Worm (Caenorhabditis elegans) whole organism, L4 larva: Measurements from ENCODE around the gene nlp-47.

Source experiments
- D1046.2 ChIP-seq: fragments of 200-800 bp; sonication (Bioruptor generic); IDR thresholded peaks from 2 replicates; pipeline ENCODE4 v1.3.6; 2022; ENCODE audit warnings: missing genetic modification characterization, missing compliant biosample characterization
- F37D6.2 ChIP-seq: sonication (generic microtip); optimal IDR thresholded peaks from 2 replicates; lab custom pipeline; 2016; ENCODE audit warnings: mild to moderate bottlenecking, missing genetic modification characterization, missing compliant biosample characterization
- T26A8.4 ChIP-seq: fragments of 200-800 bp; sonication (Bioruptor generic); IDR thresholded peaks from 2 replicates; pipeline ENCODE4 v1.3.6; 2022; ENCODE audit warnings: missing genetic modification characterization, missing compliant biosample characterization
- Y105C5A.15 ChIP-seq: fragments of 200-800 bp; sonication (Bioruptor generic); IDR thresholded peaks from 2 replicates; pipeline ENCODE4 v1.3.6; 2022; ENCODE audit warnings: missing genetic modification characterization, missing compliant biosample characterization
- Y5F2A.4 ChIP-seq: fragments of 200-800 bp; sonication (Bioruptor generic); optimal IDR thresholded peaks from 2 replicates; lab custom pipeline; 2018; ENCODE audit warnings: mild to moderate bottlenecking, missing genetic modification characterization, missing compliant biosample characterization
- Y75B8A.6 ChIP-seq: fragments of 200-800 bp; sonication (Bioruptor generic); IDR thresholded peaks from 2 replicates; pipeline ENCODE4 v1.3.6; 2022; ENCODE audit warnings: missing genetic modification reagents, missing genetic modification characterization, missing compliant biosample characterization
- ZK546.5 ChIP-seq, 2 experiments: sonication (generic microtip); optimal IDR thresholded peaks; 2 replicates each; lab custom pipeline; 2017; ENCODE audit warnings: missing biosample characterization in 2 of 2, missing genetic modification characterization in 2 of 2
- aha-1 ChIP-seq: fragments of 150-350 bp; peaks from one replicate; lab custom pipeline; 2014; ENCODE audit warnings: missing biosample characterization, missing genetic modification characterization
- ama-1 ChIP-seq: fragments of 150-350 bp; optimal IDR thresholded peaks from 2 replicates; lab custom pipeline; 2014; ENCODE audit warnings: inconsistent platforms, mixed read lengths
- attf-4 ChIP-seq: sonication (generic microtip); optimal IDR thresholded peaks from 3 replicates; lab custom pipeline; 2017; ENCODE audit warnings: missing biosample characterization, missing genetic modification characterization
- ceh-20 ChIP-seq: fragments of 200-800 bp; sonication (Bioruptor generic); IDR thresholded peaks from 2 replicates; pipeline ENCODE4 v1.3.6; 2022; ENCODE audit warnings: missing genetic modification reagents, missing genetic modification characterization, missing compliant biosample characterization
- ceh-28 ChIP-seq: fragments of 150-350 bp; optimal IDR thresholded peaks from 2 replicates; lab custom pipeline; 2014; ENCODE audit warnings: missing biosample characterization, missing genetic modification reagents, missing genetic modification characterization
- ceh-82 ChIP-seq: sonication (generic microtip); optimal IDR thresholded peaks from 2 replicates; lab custom pipeline; 2017; ENCODE audit warnings: missing biosample characterization, missing genetic modification characterization
- daf-16 ChIP-seq, 3 experiments: sonication (generic microtip); optimal IDR thresholded peaks; 2 replicates each; lab custom pipeline; 2016 to 2017; ENCODE audit warnings: missing genetic modification characterization in 3 of 3, missing genetic modification reagents in 3 of 3, mild to moderate bottlenecking in 2 of 3, missing compliant biosample characterization in 2 of 3, missing biosample characterization in 1 of 3, moderate library complexity in 1 of 3
- dpl-1 ChIP-seq: fragments of 150-350 bp; optimal IDR thresholded peaks from 2 replicates; lab custom pipeline; 2014; ENCODE audit warnings: missing biosample characterization, missing genetic modification reagents, missing genetic modification characterization
- duxl-1 ChIP-seq: sonication (generic microtip); optimal IDR thresholded peaks from 2 replicates; lab custom pipeline; 2016; ENCODE audit warnings: mild to moderate bottlenecking, missing genetic modification characterization, moderate library complexity, missing compliant biosample characterization; ENCODE audit not compliant: poor library complexity
- dve-1 ChIP-seq: sonication (generic microtip); optimal IDR thresholded peaks from 2 replicates; lab custom pipeline; 2017; ENCODE audit warnings: antibody characterized with exemption, mild to moderate bottlenecking, missing genetic modification characterization, missing compliant biosample characterization; ENCODE audit not compliant: insufficient read depth
- gei-8 ChIP-seq: fragments of 200-800 bp; sonication (Bioruptor generic); optimal IDR thresholded peaks from 2 replicates; lab custom pipeline; 2018; ENCODE audit warnings: mild to moderate bottlenecking, missing genetic modification characterization, missing compliant biosample characterization
- hlh-30 ChIP-seq: sonication (generic microtip); optimal IDR thresholded peaks from 2 replicates; lab custom pipeline; 2017; ENCODE audit warnings: antibody characterized with exemption, mild to moderate bottlenecking, missing genetic modification characterization, missing compliant biosample characterization; ENCODE audit not compliant: insufficient read depth
- hmg-1.1 ChIP-seq: fragments of 200-800 bp; sonication (Bioruptor generic); IDR thresholded peaks from 2 replicates; pipeline ENCODE4 v1.3.6; 2022; ENCODE audit warnings: missing genetic modification reagents, missing genetic modification characterization, missing compliant biosample characterization
- lin-15B ChIP-seq: fragments of 150-350 bp; sonication (generic microtip); optimal IDR thresholded peaks from 3 replicates; lab custom pipeline; 2014; ENCODE audit warnings: missing biosample characterization, missing genetic modification characterization
- lin-29 ChIP-seq: fragments of 200-800 bp; sonication (Bioruptor generic); IDR thresholded peaks from 2 replicates; pipeline ENCODE4 v1.3.6; 2022; ENCODE audit warnings: missing genetic modification reagents, missing genetic modification characterization, missing compliant biosample characterization
- lin-39 ChIP-seq: fragments of 150-350 bp; optimal IDR thresholded peaks from 2 replicates; lab custom pipeline; 2014; ENCODE audit warnings: missing biosample characterization, missing genetic modification reagents, missing genetic modification characterization
- lsy-2 ChIP-seq, 2 experiments: fragments of 150-350 bp in 1 of 2; sonication (generic microtip) in 1 of 2; optimal IDR thresholded peaks; 2 replicates each; lab custom pipeline; 2014 to 2017; ENCODE audit warnings: missing biosample characterization in 2 of 2, missing genetic modification characterization in 2 of 2
- madf-5 ChIP-seq, 2 experiments: fragments of 200-800 bp; sonication (Bioruptor generic); IDR thresholded peaks; 2 replicates each; pipeline ENCODE4 v1.3.6; 2022; ENCODE audit warnings: missing compliant biosample characterization in 2 of 2, missing genetic modification characterization in 2 of 2
- mdl-1 ChIP-seq, 2 experiments: fragments of 150-350 bp in 1 of 2; sonication (generic microtip) in 1 of 2; optimal IDR thresholded peaks; 2 replicates each; lab custom pipeline; 2014 to 2017; ENCODE audit warnings: missing biosample characterization in 2 of 2, missing genetic modification characterization in 2 of 2
- mep-1 ChIP-seq: fragments of 150-350 bp; sonication (generic microtip); optimal IDR thresholded peaks from 3 replicates; lab custom pipeline; 2014; ENCODE audit warnings: missing biosample characterization, missing genetic modification characterization
- mes-2 ChIP-seq: sonication (generic microtip); optimal IDR thresholded peaks from 2 replicates; lab custom pipeline; 2016; ENCODE audit warnings: missing genotype, mild to moderate bottlenecking, missing genetic modification characterization, missing compliant biosample characterization; ENCODE audit not compliant: poor library complexity, severe bottlenecking
- mxl-3 ChIP-seq: fragments of 200-800 bp; sonication (Bioruptor generic); optimal IDR thresholded peaks from 2 replicates; lab custom pipeline; 2018; ENCODE audit warnings: mild to moderate bottlenecking, missing genetic modification characterization, missing compliant biosample characterization
- nhr-10 ChIP-seq: fragments of 150-350 bp; optimal IDR thresholded peaks from 2 replicates; lab custom pipeline; 2014; ENCODE audit warnings: missing biosample characterization, missing genetic modification characterization
- nhr-102 ChIP-seq: sonication (generic microtip); optimal IDR thresholded peaks from 2 replicates; lab custom pipeline; 2016; ENCODE audit warnings: mild to moderate bottlenecking, missing genetic modification characterization, moderate library complexity, missing compliant biosample characterization
- nhr-11 ChIP-seq: fragments of 150-350 bp; optimal IDR thresholded peaks from 2 replicates; lab custom pipeline; 2014; ENCODE audit warnings: missing biosample characterization, missing genetic modification characterization
- nhr-111 ChIP-seq: fragments of 200-800 bp; sonication (Bioruptor generic); optimal IDR thresholded peaks from 2 replicates; lab custom pipeline; 2018; ENCODE audit warnings: mild to moderate bottlenecking, missing genetic modification characterization, missing compliant biosample characterization
- nhr-237 ChIP-seq: sonication (generic microtip); optimal IDR thresholded peaks from 2 replicates; lab custom pipeline; 2017; ENCODE audit warnings: missing biosample characterization, missing genetic modification characterization
- nhr-28 ChIP-seq: fragments of 150-350 bp; optimal IDR thresholded peaks from 2 replicates; lab custom pipeline; 2014; ENCODE audit warnings: missing biosample characterization, missing genetic modification characterization
- nhr-41 ChIP-seq: fragments of 200-800 bp; sonication (Bioruptor generic); IDR thresholded peaks from 2 replicates; pipeline ENCODE4 v1.3.6; 2022; ENCODE audit warnings: missing genetic modification reagents, missing genetic modification characterization, missing compliant biosample characterization
- nhr-48 ChIP-seq: sonication (generic microtip); optimal IDR thresholded peaks from 2 replicates; lab custom pipeline; 2016; ENCODE audit warnings: mild to moderate bottlenecking, missing genetic modification characterization, missing compliant biosample characterization
- nhr-6 ChIP-seq: fragments of 150-350 bp; optimal IDR thresholded peaks from 2 replicates; lab custom pipeline; 2014; ENCODE audit warnings: missing biosample characterization, missing genetic modification characterization
- nhr-76 ChIP-seq: fragments of 150-350 bp; optimal IDR thresholded peaks from 2 replicates; lab custom pipeline; 2014; ENCODE audit warnings: missing biosample characterization, missing genetic modification characterization
- php-3 ChIP-seq: fragments of 200-800 bp; sonication (Bioruptor generic); IDR thresholded peaks from 2 replicates; pipeline ENCODE4 v1.3.6; 2022; ENCODE audit warnings: missing genetic modification reagents, missing genetic modification characterization, missing compliant biosample characterization
- pqm-1 ChIP-seq: sonication (generic microtip); optimal IDR thresholded peaks from 2 replicates; lab custom pipeline; 2017; ENCODE audit warnings: missing biosample characterization, missing genetic modification characterization
- rbr-2 ChIP-seq: sonication (generic microtip); optimal IDR thresholded peaks from 2 replicates; lab custom pipeline; 2016; ENCODE audit warnings: missing genotype, missing genetic modification characterization, missing compliant biosample characterization
- snpc-1.2 ChIP-seq: fragments of 200-800 bp; sonication (Bioruptor generic); IDR thresholded peaks from 2 replicates; pipeline ENCODE4 v1.3.6; 2022; ENCODE audit warnings: missing genetic modification reagents, missing genetic modification characterization, missing compliant biosample characterization
- snpc-4 ChIP-seq: fragments of 150-350 bp; optimal IDR thresholded peaks from 2 replicates; lab custom pipeline; 2014; ENCODE audit warnings: missing biosample characterization, missing genetic modification characterization
- tag-97 ChIP-seq: fragments of 200-800 bp; sonication (Bioruptor generic); IDR thresholded peaks from 2 replicates; pipeline ENCODE4 v1.3.6; 2022; ENCODE audit warnings: missing genetic modification characterization, missing compliant biosample characterization
- unc-62 ChIP-seq, 3 experiments: fragments of 150-350 bp in 1 of 3; sonication (generic microtip); optimal IDR thresholded peaks in 2 of 3; peaks in 1 of 3; 1 replicate in 1 of 3; 2 replicates in 2 of 3; lab custom pipeline; 2014 to 2017; ENCODE audit warnings: missing biosample characterization in 3 of 3, missing genetic modification characterization in 3 of 3, missing genetic modification reagents in 3 of 3, missing genotype in 1 of 3
- vab-7 ChIP-seq: fragments of 200-800 bp; sonication (Bioruptor generic); IDR thresholded peaks from 2 replicates; pipeline ENCODE4 v1.3.6; 2022; ENCODE audit warnings: missing genetic modification reagents, missing genetic modification characterization, missing compliant biosample characterization
- zag-1 ChIP-seq: fragments of 150-350 bp; optimal IDR thresholded peaks from 2 replicates; lab custom pipeline; 2014; ENCODE audit warnings: missing biosample characterization, missing genetic modification characterization
- zip-11 ChIP-seq: fragments of 200-800 bp; sonication (Bioruptor generic); IDR thresholded peaks from 2 replicates; pipeline ENCODE4 v1.3.6; 2022; ENCODE audit warnings: missing genetic modification characterization, missing compliant biosample characterization

The nlp-47 gene

DNA sequence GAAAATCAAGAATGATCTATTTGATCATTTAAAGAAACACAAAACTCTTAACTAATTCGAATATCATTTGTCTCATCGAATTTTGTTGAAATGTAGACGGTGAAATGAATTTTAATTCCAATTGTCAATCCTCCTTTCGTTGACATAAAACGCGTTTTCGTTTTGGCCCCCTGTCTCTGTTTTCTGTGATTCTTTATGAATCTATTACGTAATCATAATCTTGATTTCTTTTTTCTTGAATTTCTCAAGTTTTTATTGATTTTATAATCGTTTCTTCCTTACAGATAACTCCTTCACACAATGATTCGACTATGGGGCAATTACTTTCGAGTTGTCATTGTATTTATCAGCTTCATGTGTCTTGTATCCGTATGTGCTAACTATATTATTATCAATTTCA is 41.5 kb downstream of the nlp-47 start, which contains the start of gene Y4C6B.3 (continued):
- TF ChIP-seq dve-1 (tag; lab: Kevin White, UChicago) = no peak
- TF ChIP-seq aha-1 = no peak

DNA sequence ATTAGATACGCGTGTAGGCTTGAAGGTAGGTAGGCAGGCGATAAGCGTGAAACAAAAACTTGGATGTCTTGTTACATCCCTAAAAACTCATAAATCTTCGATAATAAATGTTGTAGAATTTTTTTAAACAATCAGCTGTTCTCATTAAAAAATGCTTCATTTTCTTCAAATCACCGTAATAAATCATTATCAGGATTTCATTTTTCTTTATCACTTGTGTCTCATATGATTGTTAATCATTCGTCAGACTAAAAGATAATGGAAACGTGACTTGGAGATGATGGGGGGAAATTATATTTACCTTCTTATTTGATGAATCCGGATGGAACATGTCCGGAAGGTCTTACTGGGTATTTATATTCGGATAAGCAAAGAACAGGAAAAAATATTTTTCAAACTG is 42.8 kb downstream of the nlp-47 start:
- TF ChIP-seq nhr-10 (tag; lab: Kevin White, UChicago) (no peak), ceh-20 (GFP tag; lab: Robert Waterston, UW) (peak; percentile 31; the same call in 1 of the 2 replicates), ceh-28 (no peak), aha-1 (no peak), tag-97 (GFP tag; lab: Robert Waterston, UW) (no peak), pqm-1 (no peak), Y105C5A.15 (GFP tag; lab: Robert Waterston, UW) (no peak), hmg-1.1 (GFP tag; lab: Robert Waterston, UW) (no peak), mxl-3 (GFP tag; lab: Kevin White, UChicago) (no peak), duxl-1 (no peak), zip-11 (GFP tag; lab: Robert Waterston, UW) (no peak), Y75B8A.6 (no peak), ceh-82 (tag; lab: Kevin White, UChicago) (no peak), nhr-111 (GFP tag; lab: Kevin White, UChicago) (no peak), snpc-4 (no peak), hlh-30 (tag; lab: Kevin White, UChicago) (peak; percentile 45), nhr-237 (no peak), ama-1 (no peak), nhr-41 (no peak), nhr-28 (tag; lab: Kevin White, UChicago) (peak; percentile 13), ZK546.5 (tag; optimal IDR thresholded peaks at IDR 0.05; lab: Kevin White, UChicago) (no peak), nhr-76 (tag; lab: Kevin White, UChicago) (no peak), rbr-2 (tag; lab: Kevin White, UChicago) (no peak), D1046.2 (no peak), nhr-6 (tag; lab: Kevin White, UChicago) (no peak), nhr-48 (no peak), madf-5 (GFP tag; IDR thresholded peaks at IDR 0.05; lab: Robert Waterston, UW) (no peak), vab-7 (GFP tag; lab: Robert Waterston, UW) (no peak), nhr-11 (tag; lab: Kevin White, UChicago) (no peak), lin-15B (tag; lab: Kevin White, UChicago) (no peak), mep-1 (tag; lab: Kevin White, UChicago) (no peak), Y5F2A.4 (GFP tag; lab: Kevin White, UChicago) (no peak), lin-29 (GFP tag; lab: Robert Waterston, UW) (no peak), mdl-1 (tag; optimal IDR thresholded peaks at IDR 0.05; lab: Kevin White, UChicago) (peak in 1 of 2 experiments; percentile 38), daf-16 (GFP tag; optimal IDR thresholded peaks at IDR 0.05; lab: Kevin White, UChicago) (no peak), daf-16 (tag; optimal IDR thresholded peaks at IDR 0.05; lab: Kevin White, UChicago) (no peak)

ce11 chrIV:5334518-5334917 is 43.9 kb downstream of the nlp-47 start:
- TF ChIP-seq lin-39 (tag; lab: Kevin White, UChicago) (no peak), php-3 (0 out of 2 replicates have a peak, but pooled peaks have one; percentile 27), nhr-102 (tag; lab: Kevin White, UChicago) (peak; percentile 18), F37D6.2 (tag; lab: Kevin White, UChicago) (peak; percentile 19), zag-1 (tag; lab: Kevin White, UChicago) (no peak), nhr-48 (peak; percentile 4), mes-2 (tag; lab: Kevin White, UChicago) (no peak), lsy-2 (tag; optimal IDR thresholded peaks at IDR 0.05; lab: Kevin White, UChicago) (peak in 1 of 2 experiments; percentile 66), duxl-1 (peak; percentile 25), Y105C5A.15 (GFP tag; lab: Robert Waterston, UW) (0 out of 2 replicates have a peak, but pooled peaks have one; percentile 41), attf-4 (tag; lab: Kevin White, UChicago) (no peak), aha-1 (peak; percentile 12), hmg-1.1 (GFP tag; lab: Robert Waterston, UW) (peak; percentile 83), unc-62 (GFP tag; optimal IDR thresholded peaks at IDR 0.05 in 1 of 2; lab: Kevin White, UChicago) (peak in 1 of 2 experiments; percentile 19), unc-62 (tag; optimal IDR thresholded peaks at IDR 0.05; lab: Kevin White, UChicago) (no peak), mxl-3 (GFP tag; lab: Kevin White, UChicago) (peak; percentile 25), pqm-1 (no peak), T26A8.4 (GFP tag; lab: Robert Waterston, UW) (peak; percentile 70; the same call in 1 of the 2 replicates), dpl-1 (GFP tag; lab: Kevin White, UChicago) (peak; percentile 4), rbr-2 (tag; lab: Kevin White, UChicago) (peak; percentile 65), gei-8 (GFP tag; lab: Kevin White, UChicago) (peak; percentile 24), snpc-1.2 (GFP tag; lab: Robert Waterston, UW) (peak; percentile 96)
